Fruit fly (Drosophila melanogaster) whole organism, embryonic: Measurements from ENCODE around the gene CG45544.

Experiments used
- Adf1 ChIP-seq: fragments of 200-800 bp; sonication (Bioruptor generic); IDR thresholded peaks from 2 replicates; pipeline ENCODE4 v1.3.6; 2022; ENCODE audit warnings: missing biosample characterization, missing genetic modification characterization
- CG10274 ChIP-seq: fragments of 200-800 bp; sonication (Bioruptor generic); optimal IDR thresholded peaks from 3 replicates; lab custom pipeline; 2017; ENCODE audit warnings: missing biosample characterization, mild to moderate bottlenecking, missing genetic modification characterization
- CG10366 ChIP-seq: fragments of 200-800 bp; sonication (Bioruptor generic); IDR thresholded peaks from 2 replicates; pipeline ENCODE4 v1.3.6; 2022; ENCODE audit warnings: missing biosample characterization, missing genetic modification characterization
- CG11085 ChIP-seq: fragments of 200-800 bp; sonication (Bioruptor generic); IDR thresholded peaks from 2 replicates; pipeline ENCODE4 v1.3.6; 2022; ENCODE audit warnings: missing biosample characterization, missing genetic modification characterization
- CG11723 ChIP-seq: fragments of 200-800 bp; sonication (Bioruptor generic); optimal IDR thresholded peaks from 2 replicates; lab custom pipeline; 2017; ENCODE audit warnings: missing biosample characterization, mild to moderate bottlenecking, missing genetic modification characterization
- CG12155 ChIP-seq: fragments of 200-800 bp; sonication (Bioruptor generic); optimal IDR thresholded peaks from 3 replicates; lab custom pipeline; 2016; ENCODE audit warnings: missing biosample characterization, missing genetic modification characterization
- CG15073 ChIP-seq: fragments of 200-800 bp; sonication (Bioruptor generic); optimal IDR thresholded peaks from 2 replicates; lab custom pipeline; 2016; ENCODE audit warnings: missing biosample characterization, missing genetic modification characterization
- CG1602 ChIP-seq: fragments of 200-800 bp; sonication (Bioruptor generic); optimal IDR thresholded peaks from 3 replicates; lab custom pipeline; 2016; ENCODE audit warnings: missing biosample characterization, missing genetic modification characterization
- CG1603 ChIP-seq: fragments of 200-800 bp; sonication (Bioruptor generic); optimal IDR thresholded peaks from 2 replicates; lab custom pipeline; 2019; ENCODE audit warnings: missing biosample characterization, mild to moderate bottlenecking, missing genetic modification characterization, moderate library complexity
- CG16779 ChIP-seq: fragments of 200-800 bp; sonication (Bioruptor generic); IDR thresholded peaks from 2 replicates; pipeline ENCODE4 v1.3.6; 2022; ENCODE audit warnings: missing biosample characterization, missing genetic modification characterization
- CG17359 ChIP-seq: fragments of 200-800 bp; sonication (Bioruptor generic); optimal IDR thresholded peaks from 3 replicates; lab custom pipeline; 2018; ENCODE audit warnings: missing biosample characterization, mild to moderate bottlenecking, missing genetic modification characterization, moderate library complexity
- CG18262 ChIP-seq: fragments of 200-800 bp; optimal IDR thresholded peaks from 3 replicates; lab custom pipeline; 2019; ENCODE audit warnings: missing biosample characterization, mild to moderate bottlenecking, missing genetic modification characterization, moderate library complexity
- CG18619 ChIP-seq: fragments of 200-800 bp; sonication (Bioruptor generic); optimal IDR thresholded peaks from 3 replicates; lab custom pipeline; 2017; ENCODE audit warnings: missing biosample characterization, mild to moderate bottlenecking, missing genetic modification characterization
- CG32532 ChIP-seq: fragments of 200-800 bp; sonication (Bioruptor generic); IDR thresholded peaks from 2 replicates; pipeline ENCODE4 v1.3.6; 2022; ENCODE audit warnings: missing biosample characterization, missing genetic modification characterization
- CG3281 ChIP-seq: fragments of 200-800 bp; sonication (Bioruptor generic); optimal IDR thresholded peaks from 3 replicates; lab custom pipeline; 2017; ENCODE audit warnings: missing biosample characterization, mild to moderate bottlenecking, missing genetic modification characterization
- CG34376 ChIP-seq: fragments of 200-800 bp; sonication (Bioruptor generic); optimal IDR thresholded peaks from 2 replicates; lab custom pipeline; 2018; ENCODE audit warnings: missing biosample characterization, mild to moderate bottlenecking, missing genetic modification characterization
- CG3726 ChIP-seq: fragments of 200-800 bp; sonication (Bioruptor generic); IDR thresholded peaks from 3 replicates; pipeline ENCODE4, ENCODE4 v1.3.6; 2022; ENCODE audit warnings: missing biosample characterization, missing genetic modification characterization
- CG5953 ChIP-seq: fragments of 200-800 bp; sonication (Bioruptor generic); IDR thresholded peaks from 2 replicates; pipeline ENCODE4 v1.3.6; 2022; ENCODE audit warnings: missing biosample characterization, missing genetic modification characterization
- CG6854 ChIP-seq: fragments of 200-800 bp; sonication (Bioruptor generic); optimal IDR thresholded peaks from 3 replicates; lab custom pipeline; 2017; ENCODE audit warnings: missing biosample characterization, mild to moderate bottlenecking, missing genetic modification characterization
- CG7963 ChIP-seq: fragments of 200-800 bp; sonication (Bioruptor generic); IDR thresholded peaks from 3 replicates; pipeline ENCODE4 v1.3.6; 2022; ENCODE audit warnings: missing biosample characterization, missing genetic modification characterization; ENCODE audit not compliant: partially characterized antibody
- CG9215 ChIP-seq: fragments of 200-800 bp; sonication (Bioruptor generic); IDR thresholded peaks from 2 replicates; pipeline ENCODE4 v1.3.6; 2022; ENCODE audit warnings: missing biosample characterization, missing genetic modification characterization
- CkIIα-i1 ChIP-seq: fragments of 200-800 bp; sonication (Bioruptor generic); IDR thresholded peaks from 2 replicates; pipeline ENCODE4 v1.3.6; 2022; ENCODE audit warnings: missing biosample characterization, missing genetic modification characterization
- Dip3 ChIP-seq: fragments of 200-800 bp; sonication (Bioruptor generic); optimal IDR thresholded peaks from 3 replicates; lab custom pipeline; 2016; ENCODE audit warnings: missing biosample characterization, missing genetic modification characterization
- E2f2 ChIP-seq: fragments of 200-800 bp; sonication (Bioruptor generic); IDR thresholded peaks from 2 replicates; pipeline ENCODE4 v1.3.6; 2022; ENCODE audit warnings: missing biosample characterization, missing genetic modification characterization
- Fer3 ChIP-seq: fragments of 200-800 bp; sonication (Bioruptor generic); optimal IDR thresholded peaks from 2 replicates; lab custom pipeline; 2018; ENCODE audit warnings: missing biosample characterization, mild to moderate bottlenecking, missing genetic modification characterization, moderate library complexity
- HLH3B ChIP-seq: fragments of 200-800 bp; sonication (Bioruptor generic); IDR thresholded peaks from 2 replicates; pipeline ENCODE4 v1.3.6; 2022; ENCODE audit warnings: missing biosample characterization, missing genetic modification characterization
- Hr51 ChIP-seq, 2 experiments: fragments of 200-800 bp; sonication (Bioruptor generic); optimal IDR thresholded peaks; 2 replicates in 1 of 2; 3 replicates in 1 of 2; lab custom pipeline; 2016 to 2018; ENCODE audit warnings: missing biosample characterization in 2 of 2, missing genetic modification characterization in 2 of 2, mild to moderate bottlenecking in 1 of 2, moderate library complexity in 1 of 2
- MESR4 ChIP-seq: fragments of 200-800 bp; sonication (Bioruptor generic); optimal IDR thresholded peaks from 2 replicates; lab custom pipeline; 2018; ENCODE audit warnings: missing biosample characterization, mild to moderate bottlenecking, missing genetic modification characterization, moderate library complexity
- Pdp1 ChIP-seq, 2 experiments: fragments of 200-800 bp; sonication (Bioruptor generic); optimal IDR thresholded peaks; 3 replicates each; lab custom pipeline; 2016; ENCODE audit warnings: missing biosample characterization in 2 of 2, missing genetic modification characterization in 2 of 2, mild to moderate bottlenecking in 1 of 2, moderate library complexity in 1 of 2
- Tbp ChIP-seq: fragments of >200 bp; optimal IDR thresholded peaks from 2 replicates; lab custom pipeline; 2018; ENCODE audit warnings: missing biosample characterization, missing genetic modification characterization
- bcd ChIP-seq: fragments of 200-800 bp; sonication (Bioruptor generic); optimal IDR thresholded peaks from 2 replicates; lab custom pipeline; 2017; ENCODE audit warnings: missing biosample characterization, mild to moderate bottlenecking, missing genetic modification characterization
- chinmo ChIP-seq: fragments of 200-800 bp; sonication (Bioruptor generic); IDR thresholded peaks from 4 replicates; pipeline ENCODE4 v1.3.6; 2022; ENCODE audit warnings: missing biosample characterization, missing genetic modification characterization; ENCODE audit not compliant: partially characterized antibody
- chm ChIP-seq: fragments of 200-800 bp; sonication (Bioruptor generic); IDR thresholded peaks from 2 replicates; pipeline ENCODE4 v1.3.6; 2022; ENCODE audit warnings: missing biosample characterization, missing genetic modification characterization
- danr ChIP-seq: fragments of 200-800 bp; sonication (Bioruptor generic); IDR thresholded peaks from 2 replicates; pipeline ENCODE4 v1.3.6; 2022; ENCODE audit warnings: missing biosample characterization, missing genetic modification characterization
- disco-r ChIP-seq: fragments of 200-800 bp; sonication (Bioruptor generic); optimal IDR thresholded peaks from 2 replicates; lab custom pipeline; 2016; ENCODE audit warnings: missing biosample characterization, missing genetic modification characterization
- fd3F ChIP-seq: fragments of 200-800 bp; sonication (Bioruptor generic); optimal IDR thresholded peaks from 2 replicates; lab custom pipeline; 2018; ENCODE audit warnings: missing biosample characterization, mild to moderate bottlenecking, missing genetic modification characterization, moderate library complexity
- grn ChIP-seq: fragments of 200-800 bp; sonication (Bioruptor generic); optimal IDR thresholded peaks from 3 replicates; lab custom pipeline; 2017; ENCODE audit warnings: missing biosample characterization, missing genetic modification characterization
- her ChIP-seq: fragments of 200-800 bp; sonication (Bioruptor generic); optimal IDR thresholded peaks from 2 replicates; lab custom pipeline; 2016; ENCODE audit warnings: missing biosample characterization, missing genetic modification characterization
- ind ChIP-seq: fragments of 200-800 bp; sonication (Bioruptor generic); optimal IDR thresholded peaks from 3 replicates; lab custom pipeline; 2016; ENCODE audit warnings: missing biosample characterization, missing genetic modification characterization
- lov ChIP-seq, 2 experiments: fragments of 200-800 bp in 1 of 2; fragments of >200 bp in 1 of 2; sonication (Bioruptor generic) in 1 of 2; IDR thresholded peaks in 1 of 2; optimal IDR thresholded peaks in 1 of 2; 2 replicates in 1 of 2; 3 replicates in 1 of 2; pipeline versions ENCODE4 v1.3.6 to Lab custom; 2017 to 2022; ENCODE audit warnings: missing biosample characterization in 1 of 2, missing genetic modification characterization in 1 of 2
- maf-S ChIP-seq: fragments of 200-800 bp; sonication (Bioruptor generic); optimal IDR thresholded peaks from 2 replicates; lab custom pipeline; 2016; ENCODE audit warnings: missing biosample characterization, missing genetic modification characterization
- mld ChIP-seq: fragments of 200-800 bp; sonication (Bioruptor generic); IDR thresholded peaks from 3 replicates; pipeline ENCODE4 v1.3.6; 2022; ENCODE audit warnings: missing biosample characterization, missing genetic modification characterization; ENCODE audit not compliant: partially characterized antibody
- org-1 ChIP-seq: fragments of 200-800 bp; sonication (Bioruptor generic); optimal IDR thresholded peaks from 2 replicates; lab custom pipeline; 2017; ENCODE audit warnings: missing biosample characterization, missing genetic modification characterization
- pum ChIP-seq: fragments of 200-800 bp; sonication (Bioruptor generic); optimal IDR thresholded peaks from 2 replicates; lab custom pipeline; 2016; ENCODE audit warnings: missing biosample characterization, missing genetic modification characterization
- sens-2 ChIP-seq: fragments of 200-800 bp; sonication (Bioruptor generic); IDR thresholded peaks from 2 replicates; pipeline ENCODE4 v1.3.6; 2022; ENCODE audit warnings: missing biosample characterization, missing genetic modification characterization
- seq ChIP-seq: fragments of 200-800 bp; sonication (Bioruptor generic); IDR thresholded peaks from 2 replicates; pipeline ENCODE4 v1.3.6; 2022; ENCODE audit warnings: missing biosample characterization, missing genetic modification characterization
- tgo ChIP-seq: fragments of 200-800 bp; sonication (Bioruptor generic); IDR thresholded peaks from 3 replicates; pipeline ENCODE4 v1.3.6; 2022; ENCODE audit warnings: missing biosample characterization, missing genetic modification characterization
- unpg ChIP-seq: fragments of 200-800 bp; sonication (Bioruptor generic); optimal IDR thresholded peaks from 3 replicates; lab custom pipeline; 2018; ENCODE audit warnings: missing biosample characterization, mild to moderate bottlenecking, missing genetic modification characterization, moderate library complexity
- wek ChIP-seq: fragments of 200-800 bp; sonication (Bioruptor generic); optimal IDR thresholded peaks from 3 replicates; lab custom pipeline; 2018; ENCODE audit warnings: missing biosample characterization, mild to moderate bottlenecking, missing genetic modification characterization, moderate library complexity
- zen ChIP-seq: fragments of 200-800 bp; sonication (Bioruptor generic); optimal IDR thresholded peaks from 3 replicates; lab custom pipeline; 2018; ENCODE audit warnings: missing biosample characterization, mild to moderate bottlenecking, missing genetic modification characterization, moderate library complexity

CG45544 gene

dm6 chr3R:29214262-29214661 lies 42.0 kb upstream of the CG45544 start (continued):
- TF ChIP-seq unpg (GFP tag; lab: Kevin White, UChicago) (peak; percentile 100), CG6854 (GFP tag; lab: Kevin White, UChicago) (peak; percentile 99), MESR4 (GFP tag; lab: Kevin White, UChicago) (peak; percentile 92), Hr51 (GFP tag; optimal IDR thresholded peaks at IDR 0.05; lab: Kevin White, UChicago) (peak; percentile 99), fd3F (GFP tag; lab: Kevin White, UChicago) (peak; percentile 98), CG18619 (peak; percentile 99), CG17359 (tag; lab: Kevin White, UChicago) (peak; percentile 99), danr (GFP tag; lab: Robert Waterston, UW) (peak; percentile 98), chinmo (GFP tag; lab: Robert Waterston, UW) (peak; percentile 72; the same call in 2 of the 4 replicates), maf-S (GFP tag; lab: Kevin White, UChicago) (peak; percentile 99), CG9215 (GFP tag; lab: Robert Waterston, UW) (peak; percentile 96), Adf1 (peak; percentile 91), wek (GFP tag; lab: Kevin White, UChicago) (peak; percentile 96), CG1603 (peak; percentile 96), CG3281 (GFP tag; lab: Kevin White, UChicago) (peak; percentile 99), tgo (GFP tag; lab: Robert Waterston, UW) (peak; percentile 99), disco-r (GFP tag; lab: Kevin White, UChicago) (peak; percentile 99), CG7963 (GFP tag; lab: Robert Waterston, UW) (no peak), pum (GFP tag; lab: Kevin White, UChicago) (peak; percentile 99), CG34376 (peak; percentile 98), Dip3 (GFP tag; lab: Kevin White, UChicago) (peak; percentile 99), zen (tag; lab: Kevin White, UChicago) (peak; percentile 99), CG10366 (peak; percentile 99), CG5953 (GFP tag; lab: Robert Waterston, UW) (peak; percentile 99), chm (peak; percentile 100), CG32532 (GFP tag; lab: Robert Waterston, UW) (peak; percentile 99), CG15073 (peak; percentile 92), sens-2 (peak; percentile 100), CG1602 (GFP tag; lab: Kevin White, UChicago) (peak; percentile 99), CG3726 (peak; percentile 99), CkIIα-i1 (GFP tag; lab: Robert Waterston, UW) (peak; percentile 97), grn (GFP tag; lab: Kevin White, UChicago) (peak; percentile 94), CG11723 (GFP tag; lab: Kevin White, UChicago) (peak; percentile 99), Fer3 (tag; lab: Kevin White, UChicago) (peak; percentile 99), Tbp (peak; percentile 98), ind (GFP tag; lab: Kevin White, UChicago) (peak; percentile 99), lov (optimal IDR thresholded peaks at IDR 0.05; lab: Kevin White, UChicago) (no peak), lov (GFP tag; IDR thresholded peaks at IDR 0.05; lab: Robert Waterston, UW) (peak; percentile 100), her (peak; percentile 97), CG10274 (peak; percentile 96), Pdp1 (GFP tag; optimal IDR thresholded peaks at IDR 0.05; lab: Kevin White, UChicago) (peak; percentile 99), mld (GFP tag; lab: Robert Waterston, UW) (no peak), HLH3B (GFP tag; lab: Robert Waterston, UW) (peak; percentile 99), CG12155 (GFP tag; lab: Kevin White, UChicago) (peak; percentile 98), bcd (GFP tag; lab: Kevin White, UChicago) (peak; percentile 99), E2f2 (GFP tag; lab: Robert Waterston, UW) (peak; percentile 92), CG18262 (tag; lab: Kevin White, UChicago) (peak; percentile 99), org-1 (GFP tag; lab: Kevin White, UChicago) (peak; percentile 99), CG16779 (GFP tag; lab: Robert Waterston, UW) (peak; percentile 99), CG11085 (GFP tag; lab: Robert Waterston, UW) (peak; percentile 96), seq (GFP tag; lab: Robert Waterston, UW) (peak; percentile 99)
